Worm (Caenorhabditis elegans): ENCODE data around the gene Y39G8B.1.
"Not testable (repeated sequence)": the region's sequence is repeated elsewhere in the genome, so short reads cannot be mapped to it uniquely, and the experiment has no call there.

Y39G8B.1 gene

DNA sequence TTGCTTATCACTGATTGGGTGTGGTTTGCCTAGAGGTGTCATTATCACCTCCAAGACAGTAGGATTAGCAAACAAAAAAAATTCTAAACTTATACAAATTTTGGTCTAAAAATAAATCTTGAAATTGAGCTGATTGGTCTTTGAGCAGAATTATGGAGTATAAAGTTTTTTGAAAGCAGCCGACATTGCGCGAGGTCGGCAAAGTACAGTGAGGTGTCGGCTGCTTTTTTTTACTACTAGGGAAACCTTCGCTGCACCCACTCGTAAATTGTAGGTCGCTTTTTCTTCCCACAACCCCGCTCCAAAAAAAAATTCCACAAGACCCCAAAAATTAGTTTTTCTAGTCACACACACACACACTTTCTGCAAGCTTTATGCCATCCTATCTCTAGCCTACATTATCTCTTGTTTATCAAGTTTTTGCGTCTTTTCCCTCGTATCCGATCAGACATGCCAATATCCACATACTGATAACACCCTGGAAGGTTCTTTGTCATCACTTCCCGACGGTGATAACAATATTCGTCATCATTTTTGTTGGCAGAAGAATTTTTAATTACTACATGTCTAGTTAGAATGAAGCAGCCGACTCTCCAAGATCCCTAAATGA lies 30.3 kb upstream of the Y39G8B.1 start:
- TF ChIP-seq pqm-1 (tag; optimal IDR thresholded peaks at IDR 0.05) = no peak
- TF ChIP-seq elt-4 (tag; optimal IDR thresholded peaks at IDR 0.05) = no peak
- TF ChIP-seq unc-86 (tag; optimal IDR thresholded peaks at IDR 0.05) = no peak
- no peak for TF ChIP-seq ceh-24 (tag; optimal IDR thresholded peaks at IDR 0.05)

DNA sequence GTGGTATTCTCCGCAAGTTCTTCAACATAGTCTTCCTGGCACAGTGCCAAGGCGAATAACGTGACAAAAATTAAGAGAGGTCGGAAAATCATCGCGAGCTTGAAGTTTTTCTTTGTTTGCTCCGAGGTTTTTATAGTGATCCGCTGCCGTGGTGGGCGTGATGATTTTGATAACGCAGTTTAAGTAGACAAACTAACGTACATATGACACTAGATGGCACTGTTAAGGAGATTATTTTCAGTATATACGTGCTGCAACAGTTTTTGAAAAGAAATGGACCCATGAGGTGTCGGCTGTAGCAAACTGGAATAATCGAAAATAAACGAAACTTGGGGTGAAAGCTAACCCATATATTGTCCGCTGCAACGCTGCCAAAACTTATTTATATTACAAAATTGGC lies 28.6 kb upstream of the Y39G8B.1 start, which contains the start of gene F01D5.5:
F01D5.5 (minus strand) TSS at position 101 of the 400 bp plus-strand sequence.
- no peak for TF ChIP-seq hlh-13 (GFP tag; optimal IDR thresholded peaks at IDR 0.05)
- no peak for TF ChIP-seq ceh-45 (GFP tag; IDR thresholded peaks at IDR 0.05)
- TF ChIP-seq ahr-1 (tag; optimal IDR thresholded peaks at IDR 0.05) = no peak
- TF ChIP-seq fkh-6 (tag; optimal IDR thresholded peaks at IDR 0.05) = no peak
- TF ChIP-seq ceh-24 (tag; optimal IDR thresholded peaks at IDR 0.05) = no peak
- no peak for TF ChIP-seq lin-11 (tag; optimal IDR thresholded peaks at IDR 0.05)
- TF ChIP-seq fkh-10 (GFP tag; optimal IDR thresholded peaks at IDR 0.05) = no peak
- TF ChIP-seq ceh-22 (tag; optimal IDR thresholded peaks at IDR 0.05) = no peak
- TF ChIP-seq ceh-31 (tag; optimal IDR thresholded peaks at IDR 0.05) = no peak
- no peak for TF ChIP-seq ceh-9 (tag; optimal IDR thresholded peaks at IDR 0.05)
- TF ChIP-seq ama-1 (optimal IDR thresholded peaks at IDR 0.05) = no peak
- no peak for TF ChIP-seq tbx-2 (tag; optimal IDR thresholded peaks at IDR 0.05)
- TF ChIP-seq hlh-8 (tag; optimal IDR thresholded peaks at IDR 0.05) = no peak
- TF ChIP-seq madf-2 (tag; optimal IDR thresholded peaks at IDR 0.05) = no peak
- TF ChIP-seq ceh-18 (tag; optimal IDR thresholded peaks at IDR 0.05) = no peak
- TF ChIP-seq sdc-2 (tag; optimal IDR thresholded peaks at IDR 0.05) = no peak
- no peak for TF ChIP-seq dve-1 (tag; optimal IDR thresholded peaks at IDR 0.05)
- TF ChIP-seq nhr-232 (tag; optimal IDR thresholded peaks at IDR 0.05) = no peak

DNA sequence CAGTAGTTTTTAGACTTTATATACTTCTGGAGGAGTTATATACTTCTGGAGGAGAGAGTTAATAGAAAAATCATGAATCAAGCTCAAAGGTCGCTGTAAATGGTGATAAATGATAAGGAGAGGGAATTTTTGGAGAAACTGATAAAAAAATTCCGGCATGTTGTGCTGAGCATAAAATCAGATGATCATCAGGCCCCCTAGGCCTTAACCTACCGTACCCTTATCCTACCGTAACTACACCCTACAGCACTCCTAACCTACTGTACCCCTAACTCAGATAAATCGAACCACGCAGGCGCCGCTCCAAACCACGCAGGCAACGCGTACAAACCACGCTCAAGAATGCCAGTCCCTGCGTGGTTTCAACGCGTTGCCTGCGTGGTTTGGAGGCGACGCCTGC lies 26.4 kb upstream of the Y39G8B.1 start, which contains the start of gene F01D5.3:
F01D5.3 (minus strand) TSS at position 101 of the 400 bp plus-strand sequence.
- not testable (repeated sequence) for TF ChIP-seq ref-2, K02D7.2, C08G9.2 (tag; optimal IDR thresholded peaks at IDR 0.05)

DNA sequence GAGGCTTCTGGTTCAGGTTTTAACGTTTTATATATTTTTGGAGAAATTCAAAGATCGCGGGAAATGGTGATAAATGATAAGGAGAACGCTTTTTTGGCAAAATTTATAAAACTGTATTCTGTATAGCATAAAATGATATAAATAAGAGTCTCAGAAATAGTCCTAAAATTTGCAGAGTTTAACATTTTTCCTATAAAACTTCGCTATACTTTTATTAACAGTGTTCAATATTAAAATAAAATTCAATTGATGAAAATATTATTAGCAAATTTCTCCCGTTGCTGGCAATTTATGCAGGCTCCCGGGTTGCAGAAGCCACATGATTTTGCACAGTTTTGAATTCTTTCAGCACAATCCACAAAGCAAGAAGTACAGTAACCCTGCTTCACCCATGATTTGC lies 25.4 kb upstream of the Y39G8B.1 start, which contains the start of gene F01D5.2:
F01D5.2 (minus strand) TSS at position 101 of the 400 bp plus-strand sequence.
- no peak for TF ChIP-seq unc-3 (GFP tag; conservative IDR thresholded peaks at IDR 0.05)
- no peak for TF ChIP-seq unc-3 (tag; optimal IDR thresholded peaks at IDR 0.05)

DNA sequence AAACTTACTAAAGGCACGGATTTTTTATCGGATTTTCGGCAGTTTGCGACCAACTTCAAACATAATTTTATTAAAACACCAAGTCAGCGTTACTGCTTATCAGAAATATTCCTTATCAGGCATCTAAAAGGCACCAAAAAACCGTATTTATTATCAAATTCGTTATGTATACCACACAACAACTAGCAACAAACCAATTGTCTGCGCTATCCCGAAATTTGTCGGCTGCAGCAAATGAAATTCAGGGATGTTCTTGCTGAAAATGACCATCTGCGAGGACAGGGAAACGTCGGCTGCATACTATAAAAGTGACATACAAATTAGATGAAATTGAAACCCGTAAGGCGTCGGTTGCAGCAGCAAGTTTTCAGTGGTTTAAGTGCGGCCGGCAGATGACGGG lies 24.4 kb upstream of the Y39G8B.1 start:
- TF ChIP-seq T23F11.4 (GFP tag; optimal IDR thresholded peaks at IDR 0.05) (no peak), elt-2 (tag; optimal IDR thresholded peaks at IDR 0.05) (peak; percentile 13), elt-4 (tag; optimal IDR thresholded peaks at IDR 0.05) (no peak)

DNA sequence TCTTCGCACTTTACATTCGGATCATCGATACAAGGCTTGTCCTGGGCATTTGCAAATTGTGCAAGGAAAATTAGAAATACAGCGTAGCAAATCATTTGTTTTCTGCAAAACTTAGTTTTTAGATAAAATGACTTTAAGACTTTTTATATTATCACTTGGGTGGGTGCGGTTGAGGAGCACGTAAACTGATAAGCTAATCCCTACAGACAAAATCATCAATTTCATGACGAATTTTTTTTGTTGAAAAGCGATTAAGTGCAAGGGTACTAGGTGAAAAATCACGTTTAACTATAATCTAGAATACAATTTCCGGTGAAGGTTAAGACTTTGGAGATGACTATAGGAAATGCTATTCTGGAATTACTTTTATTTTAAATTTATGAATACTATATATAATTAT lies 23.9 kb upstream of the Y39G8B.1 start, which contains the start of gene F01D5.1:
F01D5.1 (minus strand) TSS at position 105 of the 400 bp plus-strand sequence.
- TF ChIP-seq K02D7.2 (tag; optimal IDR thresholded peaks at IDR 0.05) (no peak), C38D4.7 (GFP tag; optimal IDR thresholded peaks at IDR 0.05) (no peak), K09A11.1 (tag; optimal IDR thresholded peaks at IDR 0.05; ENCODE audit: insufficient read depth) (no peak), lin-11 (tag; optimal IDR thresholded peaks at IDR 0.05) (no peak), nhr-232 (tag; optimal IDR thresholded peaks at IDR 0.05) (no peak), ttx-3 (tag; optimal IDR thresholded peaks at IDR 0.05) (no peak), fkh-10 (GFP tag; optimal IDR thresholded peaks at IDR 0.05) (no peak), gmeb-2 (tag; optimal IDR thresholded peaks at IDR 0.05) (no peak), pax-1 (tag; optimal IDR thresholded peaks at IDR 0.05) (no peak), ceh-45 (GFP tag; IDR thresholded peaks at IDR 0.05) (no peak), ceh-48 (tag; optimal IDR thresholded peaks at IDR 0.05) (no peak), hlh-15 (tag; optimal IDR thresholded peaks at IDR 0.05) (no peak), ceh-19 (GFP tag; optimal IDR thresholded peaks at IDR 0.05) (no peak)
